Fruit fly (Drosophila melanogaster) whole organism, embryonic: ENCODE data around the gene Dic61B.

Source experiments
- Blimp-1 ChIP-seq: fragments of 200-800 bp; sonication (Bioruptor generic); optimal IDR thresholded peaks from 3 replicates; lab custom pipeline; 2018; ENCODE audit warnings: missing biosample characterization, missing genetic modification characterization, mild to moderate bottlenecking, moderate library complexity, missing genetic modification reagents
- CG10543 ChIP-seq: fragments of 200-800 bp; sonication (Bioruptor generic); optimal IDR thresholded peaks from 3 replicates; lab custom pipeline; 2017; ENCODE audit warnings: missing biosample characterization, mild to moderate bottlenecking, missing genetic modification characterization, moderate library complexity
- CG10565 ChIP-seq: fragments of 200-800 bp; sonication (Bioruptor generic); optimal IDR thresholded peaks from 3 replicates; lab custom pipeline; 2016; ENCODE audit warnings: missing biosample characterization, mild to moderate bottlenecking, missing genetic modification characterization
- CG13624 ChIP-seq: fragments of 200-800 bp; sonication (Bioruptor generic); optimal IDR thresholded peaks from 2 replicates; lab custom pipeline; 2016; ENCODE audit warnings: missing biosample characterization, missing genetic modification characterization
- CG15514 ChIP-seq: fragments of 200-800 bp; sonication (Bioruptor generic); optimal IDR thresholded peaks from 3 replicates; lab custom pipeline; 2017; ENCODE audit warnings: missing biosample characterization, missing genetic modification characterization, mild to moderate bottlenecking, moderate library complexity, missing genetic modification reagents
- CG15696 ChIP-seq: fragments of 200-800 bp; sonication (Bioruptor generic); optimal IDR thresholded peaks from 2 replicates; lab custom pipeline; 2019; ENCODE audit warnings: missing biosample characterization, mild to moderate bottlenecking, missing genetic modification characterization, moderate library complexity
- CG2129 ChIP-seq: fragments of 200-800 bp; sonication (Bioruptor generic); IDR thresholded peaks from 2 replicates; pipeline ENCODE4 v1.3.6; 2022; ENCODE audit warnings: missing biosample characterization, missing genetic modification characterization; ENCODE audit not compliant: partially characterized antibody
- CG30020 ChIP-seq: fragments of 200-800 bp; optimal IDR thresholded peaks from 2 replicates; lab custom pipeline; 2019; ENCODE audit warnings: missing biosample characterization, mild to moderate bottlenecking, missing genetic modification characterization, moderate library complexity
- CG32532 ChIP-seq: fragments of 200-800 bp; sonication (Bioruptor generic); IDR thresholded peaks from 2 replicates; pipeline ENCODE4 v1.3.6; 2022; ENCODE audit warnings: missing biosample characterization, missing genetic modification characterization
- CG32772 ChIP-seq: fragments of 200-800 bp; sonication (Bioruptor generic); IDR thresholded peaks from 2 replicates; pipeline ENCODE4 v1.3.6; 2022; ENCODE audit warnings: missing biosample characterization, missing genetic modification characterization
- CG3726 ChIP-seq: fragments of 200-800 bp; sonication (Bioruptor generic); IDR thresholded peaks from 3 replicates; pipeline ENCODE4, ENCODE4 v1.3.6; 2022; ENCODE audit warnings: missing biosample characterization, missing genetic modification characterization
- CG43689 ChIP-seq: fragments of 200-800 bp; sonication (Bioruptor generic); IDR thresholded peaks from 2 replicates; pipeline ENCODE4 v1.3.6; 2022; ENCODE audit warnings: missing biosample characterization, missing genetic modification characterization
- CG4820 ChIP-seq: fragments of 200-800 bp; sonication (Bioruptor generic); optimal IDR thresholded peaks from 3 replicates; lab custom pipeline; 2016; ENCODE audit warnings: missing biosample characterization, missing genetic modification characterization
- CG4854 ChIP-seq: fragments of 200-800 bp; sonication (Bioruptor generic); optimal IDR thresholded peaks from 2 replicates; lab custom pipeline; 2016; ENCODE audit warnings: missing biosample characterization, missing genetic modification characterization, inconsistent platforms
- CG7839 ChIP-seq: fragments of 200-800 bp; sonication (Bioruptor generic); optimal IDR thresholded peaks from 3 replicates; lab custom pipeline; 2018; ENCODE audit warnings: missing biosample characterization, mild to moderate bottlenecking, missing genetic modification characterization, moderate library complexity
- CG9876 ChIP-seq: fragments of 200-800 bp; sonication (Bioruptor generic); optimal IDR thresholded peaks from 2 replicates; lab custom pipeline; 2016; ENCODE audit warnings: missing biosample characterization, missing genetic modification characterization
- Dip3 ChIP-seq: fragments of 200-800 bp; sonication (Bioruptor generic); optimal IDR thresholded peaks from 3 replicates; lab custom pipeline; 2016; ENCODE audit warnings: missing biosample characterization, missing genetic modification characterization
- Gsc ChIP-seq: fragments of 200-800 bp; sonication (Bioruptor generic); IDR thresholded peaks from 2 replicates; pipeline ENCODE4 v1.3.6; 2022; ENCODE audit warnings: missing biosample characterization, missing genetic modification characterization
- Hand ChIP-seq: fragments of 200-800 bp; sonication (Bioruptor generic); optimal IDR thresholded peaks from 2 replicates; lab custom pipeline; 2017; ENCODE audit warnings: mild to moderate bottlenecking, missing biosample characterization, missing genetic modification reagents, missing genetic modification characterization
- Hmr ChIP-seq: fragments of 200-800 bp; sonication (Bioruptor generic); optimal IDR thresholded peaks from 3 replicates; lab custom pipeline; 2017; ENCODE audit warnings: mild to moderate bottlenecking, missing biosample characterization, missing genetic modification reagents, missing genetic modification characterization
- Hr51 ChIP-seq, 2 experiments: fragments of 200-800 bp; sonication (Bioruptor generic); optimal IDR thresholded peaks; 2 replicates in 1 of 2; 3 replicates in 1 of 2; lab custom pipeline; 2016 to 2018; ENCODE audit warnings: missing biosample characterization in 2 of 2, missing genetic modification characterization in 2 of 2, mild to moderate bottlenecking in 1 of 2, moderate library complexity in 1 of 2
- Hr78 ChIP-seq, 2 experiments: fragments of 200-800 bp in 1 of 2; fragments of >200 bp in 1 of 2; sonication (Bioruptor generic) in 1 of 2; optimal IDR thresholded peaks; 2 replicates each; lab custom pipeline; 2017 to 2019; ENCODE audit warnings: missing biosample characterization in 2 of 2, missing genetic modification characterization in 2 of 2, mild to moderate bottlenecking in 1 of 2, moderate library complexity in 1 of 2
- Max ChIP-seq: fragments of 200-800 bp; sonication (Bioruptor generic); optimal IDR thresholded peaks from 2 replicates; lab custom pipeline; 2016; ENCODE audit warnings: missing biosample characterization, mild to moderate bottlenecking, missing genetic modification characterization
- Myb ChIP-seq: fragments of 200-800 bp; sonication (Bioruptor generic); optimal IDR thresholded peaks from 2 replicates; lab custom pipeline; 2016; ENCODE audit warnings: missing biosample characterization, missing genetic modification characterization
- NC2β ChIP-seq: fragments of 200-800 bp; sonication (Bioruptor generic); optimal IDR thresholded peaks from 2 replicates; lab custom pipeline; 2016; ENCODE audit warnings: missing biosample characterization, missing genetic modification characterization
- Nf-YB ChIP-seq: fragments of 200-800 bp; sonication (Bioruptor generic); optimal IDR thresholded peaks from 3 replicates; lab custom pipeline; 2019; ENCODE audit warnings: missing biosample characterization, mild to moderate bottlenecking, missing genetic modification characterization, moderate library complexity
- Stat92E ChIP-seq, 3 experiments: fragments of >200 bp in 2 of 3; fragments of 200-800 bp in 1 of 3; sonication (Bioruptor generic) in 1 of 3; optimal IDR thresholded peaks; 2 replicates each; lab custom pipeline; 2017 to 2019; ENCODE audit warnings: missing biosample characterization in 3 of 3, missing genetic modification characterization in 3 of 3, mild to moderate bottlenecking in 1 of 3, moderate library complexity in 1 of 3
- Tbp ChIP-seq: fragments of >200 bp; optimal IDR thresholded peaks from 2 replicates; lab custom pipeline; 2018; ENCODE audit warnings: missing biosample characterization, missing genetic modification characterization
- gce ChIP-seq: fragments of 200-800 bp; sonication (Bioruptor generic); IDR thresholded peaks from 3 replicates; pipeline ENCODE4 v1.3.6; 2022; ENCODE audit warnings: missing biosample characterization, missing genetic modification characterization
- h ChIP-seq: fragments of >200 bp; optimal IDR thresholded peaks from 2 replicates; lab custom pipeline; 2017
- her ChIP-seq: fragments of 200-800 bp; sonication (Bioruptor generic); optimal IDR thresholded peaks from 2 replicates; lab custom pipeline; 2016; ENCODE audit warnings: missing biosample characterization, missing genetic modification characterization
- kah ChIP-seq: fragments of 200-800 bp; sonication (Bioruptor generic); optimal IDR thresholded peaks from 2 replicates; lab custom pipeline; 2018; ENCODE audit warnings: missing biosample characterization, mild to moderate bottlenecking, missing genetic modification characterization
- kay ChIP-seq: fragments of 200-800 bp; sonication (Bioruptor generic); optimal IDR thresholded peaks from 2 replicates; lab custom pipeline; 2016; ENCODE audit warnings: missing biosample characterization, missing genetic modification characterization
- kni ChIP-seq: fragments of 200-800 bp; sonication (Bioruptor generic); optimal IDR thresholded peaks from 3 replicates; lab custom pipeline; 2017; ENCODE audit warnings: mild to moderate bottlenecking, missing biosample characterization, missing genetic modification reagents, missing genetic modification characterization
- knrl ChIP-seq: fragments of 200-800 bp; sonication (Bioruptor generic); IDR thresholded peaks from 3 replicates; pipeline ENCODE4 v1.3.6; 2022; ENCODE audit warnings: missing biosample characterization, missing genetic modification characterization; ENCODE audit not compliant: partially characterized antibody
- lab ChIP-seq: fragments of 200-800 bp; sonication (Bioruptor generic); optimal IDR thresholded peaks from 3 replicates; lab custom pipeline; 2017; ENCODE audit warnings: missing biosample characterization, missing genetic modification characterization, mild to moderate bottlenecking, moderate library complexity, missing genetic modification reagents
- lbe ChIP-seq: fragments of 200-800 bp; sonication (Bioruptor generic); optimal IDR thresholded peaks from 2 replicates; lab custom pipeline; 2016; ENCODE audit warnings: missing biosample characterization, mild to moderate bottlenecking, missing genetic modification characterization
- mam ChIP-seq: fragments of 200-800 bp; sonication (Bioruptor generic); optimal IDR thresholded peaks from 3 replicates; lab custom pipeline; 2016; ENCODE audit warnings: missing biosample characterization, missing genetic modification characterization
- pita ChIP-seq: fragments of 200-800 bp; sonication (Bioruptor generic); optimal IDR thresholded peaks from 2 replicates; lab custom pipeline; 2017; ENCODE audit warnings: missing biosample characterization, mild to moderate bottlenecking, missing genetic modification characterization
- prd ChIP-seq, 3 experiments: fragments of >200 bp in 2 of 3; fragments of 200-800 bp in 1 of 3; sonication (Bioruptor generic) in 1 of 3; optimal IDR thresholded peaks in 2 of 3; IDR thresholded peaks in 1 of 3; 2 replicates in 2 of 3; 3 replicates in 1 of 3; pipeline versions ENCODE4 v1.3.6 to Lab custom; 2017 to 2022; ENCODE audit warnings: missing biosample characterization in 1 of 3, missing genetic modification characterization in 1 of 3
- scrt ChIP-seq: fragments of 200-800 bp; sonication (Bioruptor generic); optimal IDR thresholded peaks from 2 replicates; lab custom pipeline; 2018; ENCODE audit warnings: missing biosample characterization, mild to moderate bottlenecking, missing genetic modification characterization, moderate library complexity
- slbo ChIP-seq: fragments of 200-800 bp; sonication (Bioruptor generic); IDR thresholded peaks from 2 replicates; pipeline ENCODE4 v1.3.6; 2022; ENCODE audit warnings: missing biosample characterization, missing genetic modification characterization
- stc ChIP-seq: fragments of 200-800 bp; sonication (Bioruptor generic); IDR thresholded peaks from 2 replicates; pipeline ENCODE4 v1.3.6; 2022; ENCODE audit warnings: missing biosample characterization, missing genetic modification characterization
- stwl ChIP-seq: fragments of 200-800 bp; sonication (Bioruptor generic); optimal IDR thresholded peaks from 3 replicates; lab custom pipeline; 2018; ENCODE audit warnings: missing biosample characterization, mild to moderate bottlenecking, missing genetic modification characterization, moderate library complexity
- tll ChIP-seq, 2 experiments: fragments of 200-800 bp in 1 of 2; fragments of >200 bp in 1 of 2; sonication (Bioruptor generic) in 1 of 2; optimal IDR thresholded peaks; 2 replicates each; lab custom pipeline; 2017 to 2019; ENCODE audit warnings: missing biosample characterization in 2 of 2, missing genetic modification characterization in 2 of 2, mild to moderate bottlenecking in 1 of 2, moderate library complexity in 1 of 2
- tx ChIP-seq: fragments of 200-800 bp; sonication (Bioruptor generic); optimal IDR thresholded peaks from 2 replicates; lab custom pipeline; 2016; ENCODE audit warnings: missing biosample characterization, missing genetic modification characterization
- zf30C ChIP-seq: fragments of 200-800 bp; sonication (Bioruptor generic); optimal IDR thresholded peaks from 3 replicates; lab custom pipeline; 2018; ENCODE audit warnings: missing biosample characterization, mild to moderate bottlenecking, missing genetic modification characterization

The Dic61B gene

DNA sequence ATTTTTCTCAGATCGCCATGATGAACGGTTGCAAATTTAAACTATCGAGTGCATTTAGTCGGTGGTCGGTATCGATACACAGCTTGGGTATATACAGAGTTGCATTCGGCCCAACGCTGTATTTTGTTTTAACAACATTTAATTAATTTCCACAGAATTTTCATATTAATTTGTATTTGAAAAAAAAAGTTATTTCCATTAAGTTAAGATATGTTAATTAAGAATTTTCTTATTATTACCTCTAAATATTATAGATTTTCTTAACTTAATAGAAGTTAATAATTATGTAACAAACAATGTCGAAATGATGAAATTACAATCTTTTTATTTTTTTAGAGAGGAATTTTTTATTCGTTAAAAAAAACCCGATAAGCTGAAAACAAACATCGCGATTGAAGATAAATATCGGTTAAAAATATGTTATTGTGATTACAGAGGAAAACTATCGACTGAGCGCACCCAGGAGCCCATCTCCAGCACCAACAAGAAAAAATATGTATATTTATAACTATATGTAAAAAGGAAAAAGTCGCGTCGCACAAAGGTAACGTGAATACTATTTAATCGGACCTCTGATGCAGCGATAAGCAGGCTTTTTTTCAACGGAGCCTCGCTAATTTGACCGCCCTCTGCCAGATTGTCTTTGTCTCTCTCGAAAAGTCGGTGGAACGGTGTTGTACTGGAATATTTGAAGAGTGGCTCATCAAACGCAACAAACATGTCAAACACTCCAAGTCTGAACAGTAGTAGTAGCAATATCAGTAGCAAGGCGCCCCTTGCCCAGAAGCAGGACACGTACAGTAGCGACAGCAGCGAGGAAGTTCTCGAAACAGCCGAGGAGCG lies 47.6 kb upstream of the Dic61B start, which contains the start of the genes rno and mri (continued):
- TF ChIP-seq prd (optimal IDR thresholded peaks at IDR 0.05; lab: Kevin White, UChicago) (no peak), prd (GFP tag; IDR thresholded peaks at IDR 0.05; lab: Robert Waterston, UW) (peak; percentile 80), Nf-YB (GFP tag; lab: Kevin White, UChicago) (peak; percentile 13), Dip3 (GFP tag; lab: Kevin White, UChicago) (no peak), Tbp (GFP tag; lab: Kevin White, UChicago) (no peak), stc (peak; percentile 63; the same call in 1 of the 2 replicates), Max (GFP tag; lab: Kevin White, UChicago) (peak; percentile 9), gce (GFP tag; lab: Robert Waterston, UW) (peak; percentile 54; the same call in 1 of the 3 replicates), CG15696 (tag; lab: Kevin White, UChicago) (peak; percentile 71), Hr78 (GFP tag; optimal IDR thresholded peaks at IDR 0.05; lab: Kevin White, UChicago) (no peak), lab (GFP tag; lab: Kevin White, UChicago) (peak; percentile 67), CG3726 (GFP tag; lab: Robert Waterston, UW) (no peak), Stat92E (GFP tag; optimal IDR thresholded peaks at IDR 0.05; lab: Kevin White, UChicago) (no peak), kah (GFP tag; lab: Kevin White, UChicago) (no peak), Hand (GFP tag; lab: Kevin White, UChicago) (no peak), CG2129 (GFP tag; lab: Robert Waterston, UW) (peak; percentile 82), CG15514 (GFP tag; lab: Kevin White, UChicago) (peak; percentile 43), tll (GFP tag; optimal IDR thresholded peaks at IDR 0.05; lab: Kevin White, UChicago) (no peak), CG4820 (GFP tag; lab: Kevin White, UChicago) (peak; percentile 36), Gsc (GFP tag; lab: Robert Waterston, UW) (no peak), scrt (GFP tag; lab: Kevin White, UChicago) (no peak), slbo (GFP tag; lab: Robert Waterston, UW) (peak; percentile 78), CG13624 (no peak), knrl (peak; percentile 95), Hmr (GFP tag; lab: Kevin White, UChicago) (peak; percentile 71), Hr51 (GFP tag; optimal IDR thresholded peaks at IDR 0.05; lab: Kevin White, UChicago) (peak; percentile 9 to 81), CG30020 (peak; percentile 83), CG10565 (GFP tag; lab: Kevin White, UChicago) (no peak), Myb (GFP tag; lab: Kevin White, UChicago) (no peak), CG32772 (GFP tag; lab: Robert Waterston, UW) (peak; percentile 79), stwl (tag; lab: Kevin White, UChicago) (peak; percentile 63), kay (GFP tag; lab: Kevin White, UChicago) (peak; percentile 33), pita (GFP tag; lab: Kevin White, UChicago) (no peak), CG4854 (no peak), CG9876 (no peak), h (lab: Kevin White, UChicago) (no peak), lbe (peak; percentile 59), NC2β (GFP tag; lab: Kevin White, UChicago) (no peak), zf30C (GFP tag; lab: Kevin White, UChicago) (no peak), Blimp-1 (GFP tag; lab: Kevin White, UChicago) (peak; percentile 9), CG32532 (peak; percentile 80), CG10543 (peak; percentile 85), kni (GFP tag; lab: Kevin White, UChicago) (no peak), CG7839 (peak; percentile 81), CG43689 (GFP tag; lab: Robert Waterston, UW) (no peak), her (GFP tag; lab: Kevin White, UChicago) (no peak), mam (GFP tag; lab: Kevin White, UChicago) (peak; percentile 32), tx (GFP tag; lab: Kevin White, UChicago) (no peak)
